Worm (Caenorhabditis elegans) whole organism, L4 larva: Measurements from ENCODE around the gene Y39G8C.2.

Experiments used
- ama-1 ChIP-seq: fragments of 150-350 bp; optimal IDR thresholded peaks from 2 replicates; lab custom pipeline; 2014; ENCODE audit warnings: inconsistent platforms, mixed read lengths
- dpl-1 ChIP-seq: fragments of 150-350 bp; optimal IDR thresholded peaks from 2 replicates; lab custom pipeline; 2014; ENCODE audit warnings: missing biosample characterization, missing genetic modification reagents, missing genetic modification characterization
- egl-27 ChIP-seq: sonication (generic microtip); optimal IDR thresholded peaks from 3 replicates; lab custom pipeline; 2017; ENCODE audit warnings: missing biosample characterization, missing genetic modification reagents, missing genetic modification characterization
- lin-1 ChIP-seq: fragments of 200-800 bp; sonication (Bioruptor generic); IDR thresholded peaks from 2 replicates; pipeline ENCODE4 v1.3.6; 2022; ENCODE audit warnings: missing genetic modification reagents, missing genetic modification characterization, missing compliant biosample characterization
- mdl-1 ChIP-seq, 2 experiments: fragments of 150-350 bp in 1 of 2; sonication (generic microtip) in 1 of 2; optimal IDR thresholded peaks; 2 replicates each; lab custom pipeline; 2014 to 2017; ENCODE audit warnings: missing biosample characterization in 2 of 2, missing genetic modification characterization in 2 of 2
- nhr-237 ChIP-seq: sonication (generic microtip); optimal IDR thresholded peaks from 2 replicates; lab custom pipeline; 2017; ENCODE audit warnings: missing biosample characterization, missing genetic modification characterization
- nhr-6 ChIP-seq: fragments of 150-350 bp; optimal IDR thresholded peaks from 2 replicates; lab custom pipeline; 2014; ENCODE audit warnings: missing biosample characterization, missing genetic modification characterization
- nhr-76 ChIP-seq: fragments of 150-350 bp; optimal IDR thresholded peaks from 2 replicates; lab custom pipeline; 2014; ENCODE audit warnings: missing biosample characterization, missing genetic modification characterization
- php-3 ChIP-seq: fragments of 200-800 bp; sonication (Bioruptor generic); IDR thresholded peaks from 2 replicates; pipeline ENCODE4 v1.3.6; 2022; ENCODE audit warnings: missing genetic modification reagents, missing genetic modification characterization, missing compliant biosample characterization
- set-16 ChIP-seq: fragments of 200-800 bp; sonication (Bioruptor generic); IDR thresholded peaks from 2 replicates; pipeline ENCODE4 v1.3.6; 2022; ENCODE audit warnings: missing genetic modification reagents, missing genetic modification characterization, missing compliant biosample characterization
- snpc-4 ChIP-seq: fragments of 150-350 bp; optimal IDR thresholded peaks from 2 replicates; lab custom pipeline; 2014; ENCODE audit warnings: missing biosample characterization, missing genetic modification characterization
- unc-130 ChIP-seq: sonication (generic microtip); optimal IDR thresholded peaks from 2 replicates; lab custom pipeline; 2016; ENCODE audit warnings: missing genetic modification reagents, missing genetic modification characterization, missing compliant biosample characterization
- ztf-11 ChIP-seq: fragments of 150-350 bp; optimal IDR thresholded peaks from 2 replicates; lab custom pipeline; 2014; ENCODE audit warnings: missing biosample characterization, missing genetic modification characterization

- TF ChIP-seq nhr-237 (tag; lab: Kevin White, UChicago), result no peak
- peak; percentile 29 for TF ChIP-seq ama-1 (lab: Kevin White, UChicago)
- TF ChIP-seq dpl-1 (GFP tag; lab: Kevin White, UChicago), result peak; percentile 99
- TF ChIP-seq lin-1 (GFP tag; lab: Robert Waterston, UW), result peak; percentile 81; the same call in 1 of the 2 replicates
- peak; percentile 73 for TF ChIP-seq unc-130 (GFP tag; lab: Kevin White, UChicago)
- TF ChIP-seq ztf-11 (tag; lab: Kevin White, UChicago), result no peak
- 0 out of 2 replicates have a peak, but pooled peaks have one; percentile 53 for TF ChIP-seq php-3
- peak in 1 of 2 experiments; percentile 24 for TF ChIP-seq mdl-1 (tag; optimal IDR thresholded peaks at IDR 0.05; lab: Kevin White, UChicago)
- no peak for TF ChIP-seq egl-27 (tag; lab: Kevin White, UChicago)
- peak; percentile 87 for TF ChIP-seq nhr-6 (tag; lab: Kevin White, UChicago)
- no peak for TF ChIP-seq snpc-4 (tag; lab: Kevin White, UChicago)
- TF ChIP-seq nhr-76 (tag; lab: Kevin White, UChicago), result no peak
- TF ChIP-seq set-16 (GFP tag; lab: Robert Waterston, UW), result no peak
Measured at ce11 chrII:14059767-14060166, 37.7 kb downstream of the Y39G8C.2 start, which contains the start of gene rpb-11.
